Worm (Caenorhabditis elegans): Measurements from ENCODE around the gene egl-46.

DNA sequence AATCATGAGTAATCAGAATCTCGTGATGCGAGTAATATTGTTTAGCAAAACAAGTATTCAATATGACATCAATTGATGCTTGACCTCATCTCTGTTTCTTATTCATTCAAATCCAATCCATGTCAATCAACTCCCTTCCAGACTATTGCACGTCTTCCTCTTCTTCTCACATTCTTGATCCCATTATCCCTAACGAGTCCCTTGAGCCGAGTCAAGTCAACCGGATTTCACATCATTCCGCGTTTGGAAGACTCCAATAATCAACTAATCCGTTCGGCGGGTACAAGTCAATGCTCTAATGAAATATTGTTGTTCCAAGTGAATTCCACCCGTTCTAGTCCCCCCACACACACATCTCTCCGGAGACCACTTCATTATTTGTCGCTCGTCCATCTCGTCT, 44.9 kb upstream of the egl-46 start:
- TF ChIP-seq tab-1 (GFP tag; IDR thresholded peaks at IDR 0.05) (no peak), flt-1 (GFP tag; IDR thresholded peaks at IDR 0.05) (no peak), ztf-29 (GFP tag; IDR thresholded peaks at IDR 0.05) (no peak), ztf-23 (GFP tag; IDR thresholded peaks at IDR 0.05) (no peak), klf-2 (GFP tag; conservative IDR thresholded peaks at IDR 0.05) (no peak)
